Worm (Caenorhabditis elegans) whole organism, L4 larva: ENCODE data around the gene F41G3.21.

Experiments
- F44E2.7 ChIP-seq: fragments of 200-800 bp; sonication (Bioruptor generic); IDR thresholded peaks from 2 replicates; pipeline ENCODE4 v2.1.2; 2022; ENCODE audit warnings: missing genetic modification characterization, missing compliant biosample characterization
- Y75B8A.6 ChIP-seq: fragments of 200-800 bp; sonication (Bioruptor generic); IDR thresholded peaks from 2 replicates; pipeline ENCODE4 v1.3.6; 2022; ENCODE audit warnings: missing genetic modification reagents, missing genetic modification characterization, missing compliant biosample characterization
- aha-1 ChIP-seq: fragments of 150-350 bp; peaks from one replicate; lab custom pipeline; 2014; ENCODE audit warnings: missing biosample characterization, missing genetic modification characterization
- cey-2 ChIP-seq: sonication (generic microtip); optimal IDR thresholded peaks from 3 replicates; lab custom pipeline; 2017; ENCODE audit warnings: missing genetic modification characterization, mild to moderate bottlenecking, missing compliant biosample characterization, antibody characterized with exemption, borderline replicate concordance; ENCODE audit not compliant: insufficient read depth
- daf-12 ChIP-seq: fragments of 150-350 bp; optimal IDR thresholded peaks from 2 replicates; lab custom pipeline; 2014; ENCODE audit warnings: missing biosample characterization, missing genetic modification reagents, missing genetic modification characterization
- daf-16 ChIP-seq, 3 experiments: sonication (generic microtip); optimal IDR thresholded peaks; 2 replicates each; lab custom pipeline; 2016 to 2017; ENCODE audit warnings: missing genetic modification characterization in 3 of 3, missing genetic modification reagents in 3 of 3, mild to moderate bottlenecking in 2 of 3, missing compliant biosample characterization in 2 of 3, missing biosample characterization in 1 of 3, moderate library complexity in 1 of 3
- dmd-8 ChIP-seq: fragments of 200-800 bp; sonication (Bioruptor generic); IDR thresholded peaks from 2 replicates; pipeline ENCODE4 v1.3.6; 2022; ENCODE audit warnings: missing genetic modification characterization, missing compliant biosample characterization
- dpl-1 ChIP-seq: fragments of 150-350 bp; optimal IDR thresholded peaks from 2 replicates; lab custom pipeline; 2014; ENCODE audit warnings: missing biosample characterization, missing genetic modification reagents, missing genetic modification characterization
- dve-1 ChIP-seq: sonication (generic microtip); optimal IDR thresholded peaks from 2 replicates; lab custom pipeline; 2017; ENCODE audit warnings: antibody characterized with exemption, mild to moderate bottlenecking, missing genetic modification characterization, missing compliant biosample characterization; ENCODE audit not compliant: insufficient read depth
- egl-43 ChIP-seq: fragments of 200-800 bp; sonication (Bioruptor generic); IDR thresholded peaks from 2 replicates; pipeline ENCODE4 v1.3.6; 2022; ENCODE audit warnings: missing genetic modification reagents, missing genetic modification characterization, missing compliant biosample characterization
- hlh-11 ChIP-seq: fragments of 200-800 bp; sonication (Bioruptor generic); optimal IDR thresholded peaks from 2 replicates; lab custom pipeline; 2018; ENCODE audit warnings: mild to moderate bottlenecking, missing genetic modification characterization, missing compliant biosample characterization
- hlh-30 ChIP-seq: sonication (generic microtip); optimal IDR thresholded peaks from 2 replicates; lab custom pipeline; 2017; ENCODE audit warnings: antibody characterized with exemption, mild to moderate bottlenecking, missing genetic modification characterization, missing compliant biosample characterization; ENCODE audit not compliant: insufficient read depth
- hmg-1.1 ChIP-seq: fragments of 200-800 bp; sonication (Bioruptor generic); IDR thresholded peaks from 2 replicates; pipeline ENCODE4 v1.3.6; 2022; ENCODE audit warnings: missing genetic modification reagents, missing genetic modification characterization, missing compliant biosample characterization
- lin-15B ChIP-seq: fragments of 150-350 bp; sonication (generic microtip); optimal IDR thresholded peaks from 3 replicates; lab custom pipeline; 2014; ENCODE audit warnings: missing biosample characterization, missing genetic modification characterization
- lin-39 ChIP-seq: fragments of 150-350 bp; optimal IDR thresholded peaks from 2 replicates; lab custom pipeline; 2014; ENCODE audit warnings: missing biosample characterization, missing genetic modification reagents, missing genetic modification characterization
- lsy-2 ChIP-seq, 2 experiments: fragments of 150-350 bp in 1 of 2; sonication (generic microtip) in 1 of 2; optimal IDR thresholded peaks; 2 replicates each; lab custom pipeline; 2014 to 2017; ENCODE audit warnings: missing biosample characterization in 2 of 2, missing genetic modification characterization in 2 of 2
- madf-5 ChIP-seq, 2 experiments: fragments of 200-800 bp; sonication (Bioruptor generic); IDR thresholded peaks; 2 replicates each; pipeline ENCODE4 v1.3.6; 2022; ENCODE audit warnings: missing compliant biosample characterization in 2 of 2, missing genetic modification characterization in 2 of 2
- mdl-1 ChIP-seq, 2 experiments: fragments of 150-350 bp in 1 of 2; sonication (generic microtip) in 1 of 2; optimal IDR thresholded peaks; 2 replicates each; lab custom pipeline; 2014 to 2017; ENCODE audit warnings: missing biosample characterization in 2 of 2, missing genetic modification characterization in 2 of 2
- mxl-3 ChIP-seq: fragments of 200-800 bp; sonication (Bioruptor generic); optimal IDR thresholded peaks from 2 replicates; lab custom pipeline; 2018; ENCODE audit warnings: mild to moderate bottlenecking, missing genetic modification characterization, missing compliant biosample characterization
- nhr-111 ChIP-seq: fragments of 200-800 bp; sonication (Bioruptor generic); optimal IDR thresholded peaks from 2 replicates; lab custom pipeline; 2018; ENCODE audit warnings: mild to moderate bottlenecking, missing genetic modification characterization, missing compliant biosample characterization
- nhr-28 ChIP-seq: fragments of 150-350 bp; optimal IDR thresholded peaks from 2 replicates; lab custom pipeline; 2014; ENCODE audit warnings: missing biosample characterization, missing genetic modification characterization
- nhr-48 ChIP-seq: sonication (generic microtip); optimal IDR thresholded peaks from 2 replicates; lab custom pipeline; 2016; ENCODE audit warnings: mild to moderate bottlenecking, missing genetic modification characterization, missing compliant biosample characterization
- php-3 ChIP-seq: fragments of 200-800 bp; sonication (Bioruptor generic); IDR thresholded peaks from 2 replicates; pipeline ENCODE4 v1.3.6; 2022; ENCODE audit warnings: missing genetic modification reagents, missing genetic modification characterization, missing compliant biosample characterization
- set-16 ChIP-seq: fragments of 200-800 bp; sonication (Bioruptor generic); IDR thresholded peaks from 2 replicates; pipeline ENCODE4 v1.3.6; 2022; ENCODE audit warnings: missing genetic modification reagents, missing genetic modification characterization, missing compliant biosample characterization
- tra-1 ChIP-seq: fragments of 200-800 bp; sonication (Bioruptor generic); IDR thresholded peaks from 2 replicates; pipeline ENCODE4 v1.3.6; 2022; ENCODE audit warnings: missing genetic modification reagents, missing genetic modification characterization, missing compliant biosample characterization
- unc-62 ChIP-seq, 3 experiments: fragments of 150-350 bp in 1 of 3; sonication (generic microtip); optimal IDR thresholded peaks in 2 of 3; peaks in 1 of 3; 1 replicate in 1 of 3; 2 replicates in 2 of 3; lab custom pipeline; 2014 to 2017; ENCODE audit warnings: missing biosample characterization in 3 of 3, missing genetic modification characterization in 3 of 3, missing genetic modification reagents in 3 of 3, missing genotype in 1 of 3
- zfp-3 ChIP-seq: fragments of 200-800 bp; sonication (Bioruptor generic); conservative IDR thresholded peaks from 2 replicates; pipeline ENCODE4 v1.3.6; 2022; ENCODE audit warnings: missing genetic modification reagents, missing genetic modification characterization, missing compliant biosample characterization
- zip-2 ChIP-seq: fragments of 150-350 bp; optimal IDR thresholded peaks from 2 replicates; lab custom pipeline; 2014; ENCODE audit warnings: missing biosample characterization, missing genetic modification characterization

Gene F41G3.21

DNA sequence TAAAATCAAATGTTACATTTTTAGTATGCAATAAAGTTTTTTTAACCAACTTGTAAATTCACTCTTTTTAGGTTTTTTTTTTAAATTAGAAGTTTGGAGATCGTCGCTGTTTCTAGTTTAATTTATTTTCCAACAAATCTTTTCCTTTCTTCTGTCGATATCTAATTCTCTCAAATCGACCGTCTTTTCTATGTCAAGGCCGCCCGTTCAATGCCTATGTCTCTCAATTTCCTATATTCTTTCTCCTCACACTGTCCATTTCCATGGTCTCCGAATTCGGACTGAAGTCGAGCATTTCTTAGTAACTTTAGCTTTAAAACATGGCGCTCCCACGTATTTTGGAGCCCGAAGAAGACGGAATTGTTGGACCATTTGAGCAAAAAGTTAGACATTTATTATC lies 36.1 kb downstream of the F41G3.21 start, which contains the start of the genes T14B4.5 and T14B4.20:
Gene T14B4.5 (plus strand): TSS at position 226 of the 400 bp plus-strand sequence.
Gene T14B4.20 (plus strand): TSS at position 264 of the 400 bp plus-strand sequence.
- TF ChIP-seq mdl-1 (tag; optimal IDR thresholded peaks at IDR 0.05; lab: Kevin White, UChicago) (no peak), nhr-111 (GFP tag; lab: Kevin White, UChicago) (no peak), dpl-1 (no peak)

DNA sequence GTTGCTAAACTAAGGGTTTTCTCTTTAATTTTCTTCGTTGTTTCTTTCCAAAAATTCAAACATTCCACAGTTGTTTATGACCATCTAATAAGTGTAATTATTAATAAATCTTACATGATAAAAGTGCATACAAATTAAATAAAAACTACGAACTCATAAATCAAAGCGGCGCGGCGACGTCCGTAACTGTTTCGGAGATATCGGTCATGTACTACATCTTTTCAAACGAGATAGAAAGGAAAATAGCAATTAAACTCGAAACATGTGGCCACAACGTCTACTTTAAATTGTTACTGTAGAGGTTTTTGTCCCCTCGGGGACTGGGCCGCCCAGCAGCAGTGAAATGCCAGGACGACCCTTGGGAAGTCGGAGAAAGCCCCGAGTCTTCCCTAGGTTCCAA lies 36.9 kb downstream of the F41G3.21 start:
- TF ChIP-seq daf-12 (tag; lab: Kevin White, UChicago): no peak
- no peak for TF ChIP-seq zip-2 (tag; lab: Kevin White, UChicago)
- no peak for TF ChIP-seq Y75B8A.6 (GFP tag; lab: Robert Waterston, UW)
- TF ChIP-seq mdl-1 (tag; optimal IDR thresholded peaks at IDR 0.05; lab: Kevin White, UChicago): no peak
- TF ChIP-seq lin-15B (tag; lab: Kevin White, UChicago): no peak
- no peak for TF ChIP-seq F44E2.7 (GFP tag; lab: Robert Waterston, UW)
- no peak for TF ChIP-seq dmd-8
- no peak for TF ChIP-seq nhr-48 (tag; lab: Kevin White, UChicago)
- no peak for TF ChIP-seq lin-39
- TF ChIP-seq, all 104 proteins: peak for 0

DNA sequence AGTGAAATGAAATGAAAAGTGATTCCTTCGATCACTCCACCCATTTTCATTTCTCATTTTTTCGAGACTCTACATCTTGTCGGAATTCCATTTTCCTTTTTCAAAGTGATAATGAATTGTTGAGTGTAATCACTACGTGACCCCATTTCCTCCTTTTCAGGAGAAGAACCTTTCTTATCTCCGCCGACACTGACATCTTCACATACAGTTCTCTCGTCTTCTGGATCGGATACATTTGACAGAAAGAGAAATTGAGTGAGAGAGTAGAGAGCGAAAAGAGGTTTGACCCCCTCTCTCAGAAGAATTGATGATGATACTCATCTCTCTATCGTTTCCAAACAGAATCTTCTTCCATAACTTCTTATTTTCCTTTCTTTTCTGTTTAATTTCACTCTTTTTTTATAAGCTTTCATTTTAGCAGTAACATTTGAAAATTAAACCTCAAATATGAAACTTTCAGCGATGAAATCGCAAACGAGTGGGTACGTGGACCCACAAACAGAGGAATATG lies 38.9 kb downstream of the F41G3.21 start, which contains the start of gene dpy-2:
Gene dpy-2 (plus strand): TSS at position 461 of the 511 bp plus-strand sequence.
- TF ChIP-seq aha-1 (peak; percentile 42), nhr-28 (peak; percentile 13), hmg-1.1 (GFP tag; lab: Robert Waterston, UW) (no peak), daf-16 (GFP tag; optimal IDR thresholded peaks at IDR 0.05; lab: Kevin White, UChicago) (no peak), daf-16 (tag; optimal IDR thresholded peaks at IDR 0.05; lab: Kevin White, UChicago) (no peak), unc-62 (GFP tag; optimal IDR thresholded peaks at IDR 0.05 in 1 of 2; lab: Kevin White, UChicago) (peak in 1 of 2 experiments; percentile 61), unc-62 (tag; optimal IDR thresholded peaks at IDR 0.05; lab: Kevin White, UChicago) (no peak), zfp-3 (GFP tag; lab: Robert Waterston, UW) (no peak)

DNA sequence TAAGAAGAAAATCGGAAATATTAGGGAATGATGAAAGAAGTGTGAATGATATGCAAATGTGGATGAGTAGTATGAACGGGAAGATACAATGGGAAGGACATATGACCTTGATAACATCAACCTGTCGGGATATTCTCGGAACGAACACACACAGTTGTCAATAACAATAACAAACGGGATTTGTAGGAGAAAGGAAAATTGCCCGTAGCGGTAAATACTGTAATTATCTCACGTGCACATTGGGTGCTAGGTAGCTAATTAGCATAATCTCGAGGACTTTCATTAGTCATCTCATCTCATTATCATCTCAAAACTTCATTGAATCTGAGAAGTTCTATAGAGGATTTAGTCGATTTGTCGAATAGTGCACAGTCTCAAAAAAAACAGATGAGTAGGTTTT lies 39.7 kb downstream of the F41G3.21 start:
- no peak for TF ChIP-seq cey-2 (tag; lab: Kevin White, UChicago)
- TF ChIP-seq tra-1 (GFP tag; lab: Robert Waterston, UW): no peak
- TF ChIP-seq aha-1: peak; percentile 45
- TF ChIP-seq, all 104 proteins: peak for 1

DNA sequence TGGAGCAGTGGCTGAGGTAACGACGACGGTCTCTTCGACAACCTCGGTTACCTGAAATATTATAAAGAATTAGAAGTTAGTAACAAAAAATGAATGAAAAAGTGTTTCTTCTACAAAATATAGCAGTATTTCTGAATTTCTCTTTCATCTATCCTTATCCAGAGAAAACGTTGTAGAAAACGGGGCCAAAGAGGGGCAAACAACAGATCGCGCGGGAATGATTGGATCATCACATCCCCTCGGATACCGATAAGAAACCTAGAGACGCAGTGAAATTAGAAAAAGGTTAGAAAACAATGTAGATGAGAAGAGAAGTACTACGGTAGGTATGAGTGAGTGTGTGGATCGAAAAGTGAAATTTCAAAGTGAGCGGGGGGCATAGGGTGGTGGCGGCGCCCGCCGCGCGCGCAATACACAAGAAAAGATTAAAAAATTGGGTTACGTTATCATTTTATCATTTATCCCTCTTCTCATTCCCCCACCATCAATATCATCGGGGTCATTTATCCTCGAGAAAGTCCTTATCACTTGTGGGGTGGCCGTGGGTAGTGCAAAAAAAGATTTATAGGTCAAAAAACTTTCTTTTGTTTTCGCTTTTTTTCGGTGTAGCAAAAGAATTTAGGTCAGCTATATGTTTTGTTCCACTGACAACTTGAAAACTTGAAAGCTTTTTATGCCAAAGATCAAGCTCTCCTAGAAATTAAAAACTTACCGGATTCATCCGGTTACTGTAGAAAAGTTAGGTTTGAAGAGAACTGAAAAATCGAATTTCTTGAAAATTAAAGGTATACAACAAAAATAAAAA lies 40.4 kb downstream of the F41G3.21 start, which contains the start of the genes dpy-10 and T14B4.19:
Gene dpy-10 (minus strand): TSS at position 51 of the 805 bp plus-strand sequence.
Gene T14B4.19 (minus strand): TSS at position 755 of the 805 bp plus-strand sequence.
- TF ChIP-seq hlh-11 (tag; lab: Kevin White, UChicago) (peak; percentile 61), hlh-30 (peak; percentile 41), mdl-1 (tag; optimal IDR thresholded peaks at IDR 0.05; lab: Kevin White, UChicago) (peak in 1 of 2 experiments; percentile 27), lsy-2 (tag; optimal IDR thresholded peaks at IDR 0.05; lab: Kevin White, UChicago) (peak in 1 of 2 experiments; percentile 37), mxl-3 (GFP tag; lab: Kevin White, UChicago) (peak; percentile 73), dve-1 (tag; lab: Kevin White, UChicago) (no peak), nhr-28 (peak; percentile 44), php-3 (GFP tag; lab: Robert Waterston, UW) (no peak), aha-1 (peak; percentile 3)
- TF ChIP-seq, all 104 proteins: peak for 7

DNA sequence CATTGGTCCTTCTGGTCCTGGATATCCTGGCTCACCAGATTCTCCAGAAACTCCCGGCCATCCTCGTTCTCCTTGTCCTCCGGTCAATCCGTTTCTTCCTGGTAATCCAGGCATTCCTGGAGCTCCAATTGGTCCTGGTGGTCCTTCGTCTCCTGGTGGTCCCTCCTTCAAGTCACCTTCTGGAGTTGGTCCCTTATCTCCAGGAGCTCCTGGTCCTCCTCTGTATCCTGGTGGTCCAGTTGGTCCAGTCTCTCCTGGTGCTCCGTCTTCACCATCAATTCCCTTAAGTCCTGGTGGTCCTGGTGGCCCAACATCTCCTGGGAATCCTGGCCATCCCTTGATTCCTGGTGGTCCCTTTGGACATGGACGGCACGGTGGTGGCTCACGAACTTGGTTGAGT lies 42.2 kb downstream of the F41G3.21 start:
- peak; percentile 11 for TF ChIP-seq aha-1
- no peak for TF ChIP-seq madf-5 (GFP tag; IDR thresholded peaks at IDR 0.05; lab: Robert Waterston, UW)
- 0 out of 2 replicates have a peak, but pooled peaks have one; percentile 3 for TF ChIP-seq egl-43 (GFP tag; lab: Robert Waterston, UW)
- peak; percentile 74; the same call in 1 of the 2 replicates for TF ChIP-seq set-16
